Fruit fly (Drosophila melanogaster) whole organism, embryonic: Measurements from ENCODE around the gene pix.

ENCODE experiments used
- Asciz ChIP-seq: fragments of 200-800 bp; sonication (Bioruptor generic); optimal IDR thresholded peaks from 2 replicates; lab custom pipeline; 2017; ENCODE audit warnings: missing biosample characterization, mild to moderate bottlenecking, missing genetic modification characterization, missing genetic modification reagents
- Atf-2 ChIP-seq: fragments of 200-800 bp; sonication (Bioruptor generic); optimal IDR thresholded peaks from 2 replicates; lab custom pipeline; 2016; ENCODE audit warnings: missing biosample characterization, missing genetic modification characterization
- Atf3 ChIP-seq: fragments of 200-800 bp; sonication (Bioruptor generic); optimal IDR thresholded peaks from 3 replicates; lab custom pipeline; 2016; ENCODE audit warnings: missing biosample characterization, missing genetic modification characterization
- B-H2 ChIP-seq: fragments of 200-800 bp; sonication (Bioruptor generic); optimal IDR thresholded peaks from 2 replicates; lab custom pipeline; 2018; ENCODE audit warnings: missing biosample characterization, mild to moderate bottlenecking, missing genetic modification characterization
- CG10431 ChIP-seq: fragments of 200-800 bp; sonication (Bioruptor generic); optimal IDR thresholded peaks from 3 replicates; lab custom pipeline; 2018; ENCODE audit warnings: missing biosample characterization, mild to moderate bottlenecking, missing genetic modification characterization
- CG10462 ChIP-seq: fragments of 200-800 bp; sonication (Bioruptor generic); optimal IDR thresholded peaks from 2 replicates; lab custom pipeline; 2016; ENCODE audit warnings: missing biosample characterization, missing genetic modification characterization
- CG12071 ChIP-seq: fragments of 200-800 bp; sonication (Bioruptor generic); optimal IDR thresholded peaks from 3 replicates; lab custom pipeline; 2018; ENCODE audit warnings: missing biosample characterization, mild to moderate bottlenecking, missing genetic modification characterization
- CG12104 ChIP-seq: fragments of 200-800 bp; sonication (Bioruptor generic); optimal IDR thresholded peaks from 3 replicates; lab custom pipeline; 2016; ENCODE audit warnings: missing biosample characterization, missing genetic modification characterization
- CG12236 ChIP-seq: fragments of 200-800 bp; sonication (Bioruptor generic); optimal IDR thresholded peaks from 2 replicates; lab custom pipeline; 2016; ENCODE audit warnings: missing biosample characterization, missing genetic modification characterization
- CG1233 ChIP-seq: fragments of 200-800 bp; sonication (Bioruptor generic); optimal IDR thresholded peaks from 4 replicates; lab custom pipeline; 2018; ENCODE audit warnings: missing biosample characterization, mild to moderate bottlenecking, missing genetic modification characterization
- CG12942 ChIP-seq: fragments of 200-800 bp; sonication (Bioruptor generic); optimal IDR thresholded peaks from 3 replicates; lab custom pipeline; 2016; ENCODE audit warnings: missing biosample characterization, missing genetic modification characterization
- CG13775 ChIP-seq: fragments of 200-800 bp; sonication (Bioruptor generic); optimal IDR thresholded peaks from 3 replicates; lab custom pipeline; 2017; ENCODE audit warnings: missing biosample characterization, mild to moderate bottlenecking, missing genetic modification characterization
- CG14050 ChIP-seq: fragments of 200-800 bp; sonication (Bioruptor generic); IDR thresholded peaks from 3 replicates; pipeline ENCODE4 v1.3.6; 2022; ENCODE audit warnings: missing biosample characterization, missing genetic modification characterization
- CG14441 ChIP-seq: fragments of 200-800 bp; sonication (Bioruptor generic); IDR thresholded peaks from 2 replicates; pipeline ENCODE4 v1.3.6; 2022; ENCODE audit warnings: missing biosample characterization, missing genetic modification characterization
- CG17328 ChIP-seq: fragments of 200-800 bp; sonication (Bioruptor generic); IDR thresholded peaks from 2 replicates; pipeline ENCODE4 v1.3.6; 2022; ENCODE audit warnings: missing biosample characterization, missing genetic modification characterization
- CG2120 ChIP-seq: fragments of 200-800 bp; sonication (Bioruptor generic); optimal IDR thresholded peaks from 3 replicates; lab custom pipeline; 2016; ENCODE audit warnings: missing biosample characterization, missing genetic modification characterization
- CG30020 ChIP-seq: fragments of 200-800 bp; optimal IDR thresholded peaks from 2 replicates; lab custom pipeline; 2019; ENCODE audit warnings: missing biosample characterization, mild to moderate bottlenecking, missing genetic modification characterization, moderate library complexity
- CG32767 ChIP-seq: fragments of 200-800 bp; sonication (Bioruptor generic); IDR thresholded peaks from 2 replicates; pipeline ENCODE4 v1.3.6; 2022; ENCODE audit warnings: missing biosample characterization, missing genetic modification characterization
- CG33213 ChIP-seq: fragments of 200-800 bp; sonication (Bioruptor generic); optimal IDR thresholded peaks from 3 replicates; lab custom pipeline; 2016; ENCODE audit warnings: missing biosample characterization, missing genetic modification characterization
- CG4707 ChIP-seq: fragments of 200-800 bp; sonication (Bioruptor generic); optimal IDR thresholded peaks from 2 replicates; lab custom pipeline; 2018; ENCODE audit warnings: missing biosample characterization, mild to moderate bottlenecking, missing genetic modification characterization, moderate library complexity
- CG4820 ChIP-seq: fragments of 200-800 bp; sonication (Bioruptor generic); optimal IDR thresholded peaks from 3 replicates; lab custom pipeline; 2016; ENCODE audit warnings: missing biosample characterization, missing genetic modification characterization
- CG5180 ChIP-seq: fragments of 200-800 bp; sonication (Bioruptor generic); optimal IDR thresholded peaks from 3 replicates; lab custom pipeline; 2017; ENCODE audit warnings: missing biosample characterization, missing genetic modification characterization, mild to moderate bottlenecking, moderate library complexity, missing genetic modification reagents
- CG6654 ChIP-seq: fragments of 200-800 bp; sonication (Bioruptor generic); optimal IDR thresholded peaks from 2 replicates; lab custom pipeline; 2017; ENCODE audit warnings: missing biosample characterization, mild to moderate bottlenecking, missing genetic modification characterization
- CG7786 ChIP-seq: fragments of 200-800 bp; sonication (Bioruptor generic); optimal IDR thresholded peaks from 2 replicates; lab custom pipeline; 2016; ENCODE audit warnings: missing biosample characterization, missing genetic modification characterization
- CG8359 ChIP-seq: fragments of 200-800 bp; sonication (Bioruptor generic); optimal IDR thresholded peaks from 2 replicates; lab custom pipeline; 2017; ENCODE audit warnings: missing biosample characterization, mild to moderate bottlenecking, missing genetic modification characterization, borderline replicate concordance
- CG8944 ChIP-seq: fragments of 200-800 bp; sonication (Bioruptor generic); optimal IDR thresholded peaks from 3 replicates; lab custom pipeline; 2016; ENCODE audit warnings: missing biosample characterization, missing genetic modification characterization
- CG9609 ChIP-seq: fragments of 200-800 bp; sonication (Bioruptor generic); optimal IDR thresholded peaks from 3 replicates; lab custom pipeline; 2016; ENCODE audit warnings: missing biosample characterization, missing genetic modification characterization
- CTCF ChIP-seq: fragments of 200-800 bp; sonication (Bioruptor generic); optimal IDR thresholded peaks from 2 replicates; lab custom pipeline; 2017; ENCODE audit warnings: missing biosample characterization, mild to moderate bottlenecking, missing genetic modification characterization, moderate library complexity
- Dek ChIP-seq: fragments of 200-800 bp; sonication (Bioruptor generic); optimal IDR thresholded peaks from 3 replicates; lab custom pipeline; 2019; ENCODE audit warnings: missing biosample characterization, mild to moderate bottlenecking, missing genetic modification characterization, moderate library complexity
- Dfd ChIP-seq, 2 experiments: fragments of >200 bp; optimal IDR thresholded peaks; 2 replicates each; lab custom pipeline; 2017; ENCODE audit warnings: missing biosample characterization in 2 of 2, missing genetic modification characterization in 2 of 2
- Drgx ChIP-seq: fragments of 200-800 bp; sonication (Bioruptor generic); IDR thresholded peaks from 2 replicates; pipeline ENCODE4 v1.3.6; 2022; ENCODE audit warnings: missing biosample characterization, missing genetic modification characterization
- E2f1 ChIP-seq: fragments of 200-800 bp; sonication (Bioruptor generic); IDR thresholded peaks from 2 replicates; pipeline ENCODE4 v1.3.6; 2022; ENCODE audit warnings: missing biosample characterization, missing genetic modification characterization
- Ets65A ChIP-seq: fragments of 200-800 bp; sonication (Bioruptor generic); peaks from one replicate; lab custom pipeline; 2016; ENCODE audit warnings: missing biosample characterization, missing genetic modification characterization
- H2.0 ChIP-seq: fragments of 200-800 bp; sonication (Bioruptor generic); IDR thresholded peaks from 2 replicates; pipeline ENCODE4 v1.3.6; 2022; ENCODE audit warnings: missing biosample characterization, missing genetic modification characterization
- Hmx ChIP-seq: fragments of 200-800 bp; sonication (Bioruptor generic); optimal IDR thresholded peaks from 2 replicates; lab custom pipeline; 2016; ENCODE audit warnings: missing biosample characterization, missing genetic modification characterization
- Hr51 ChIP-seq, 2 experiments: fragments of 200-800 bp; sonication (Bioruptor generic); optimal IDR thresholded peaks; 2 replicates in 1 of 2; 3 replicates in 1 of 2; lab custom pipeline; 2016 to 2018; ENCODE audit warnings: missing biosample characterization in 2 of 2, missing genetic modification characterization in 2 of 2, mild to moderate bottlenecking in 1 of 2, moderate library complexity in 1 of 2
- Jarid2 ChIP-seq: fragments of 200-800 bp; sonication (Bioruptor generic); optimal IDR thresholded peaks from 3 replicates; lab custom pipeline; 2017; ENCODE audit warnings: mild to moderate bottlenecking, missing biosample characterization, missing genetic modification reagents, missing genetic modification characterization
- NC2β ChIP-seq: fragments of 200-800 bp; sonication (Bioruptor generic); optimal IDR thresholded peaks from 2 replicates; lab custom pipeline; 2016; ENCODE audit warnings: missing biosample characterization, missing genetic modification characterization
- NK7.1 ChIP-seq: fragments of 200-800 bp; sonication (Bioruptor generic); optimal IDR thresholded peaks from 3 replicates; lab custom pipeline; 2016; ENCODE audit warnings: missing biosample characterization, missing genetic modification characterization
- Rfx ChIP-seq: fragments of 200-800 bp; sonication (Bioruptor generic); IDR thresholded peaks from 2 replicates; pipeline ENCODE4 v1.3.6; 2022; ENCODE audit warnings: missing biosample characterization, missing genetic modification characterization
- Spps ChIP-seq: fragments of 200-800 bp; sonication (Bioruptor generic); optimal IDR thresholded peaks from 2 replicates; lab custom pipeline; 2018; ENCODE audit warnings: missing biosample characterization, mild to moderate bottlenecking, missing genetic modification characterization
- al ChIP-seq: fragments of 200-800 bp; sonication (Bioruptor generic); IDR thresholded peaks from 2 replicates; pipeline ENCODE4 v1.3.6; 2022; ENCODE audit warnings: missing biosample characterization, missing genetic modification characterization
- aop ChIP-seq: fragments of 200-800 bp; sonication (Bioruptor generic); IDR thresholded peaks from 2 replicates; pipeline ENCODE4 v1.3.6; 2022; ENCODE audit warnings: missing biosample characterization, missing genetic modification characterization
- ci ChIP-seq: fragments of 200-800 bp; sonication (Bioruptor generic); IDR thresholded peaks from 3 replicates; pipeline ENCODE4 v1.3.6; 2022; ENCODE audit warnings: missing biosample characterization, missing genetic modification characterization
- dysf ChIP-seq: fragments of 200-800 bp; sonication (Bioruptor generic); IDR thresholded peaks from 3 replicates; pipeline ENCODE4 v1.3.6; 2022; ENCODE audit warnings: missing biosample characterization, missing genetic modification characterization
- fd3F ChIP-seq: fragments of 200-800 bp; sonication (Bioruptor generic); optimal IDR thresholded peaks from 2 replicates; lab custom pipeline; 2018; ENCODE audit warnings: missing biosample characterization, mild to moderate bottlenecking, missing genetic modification characterization, moderate library complexity
- fu2 ChIP-seq: fragments of 200-800 bp; sonication (Bioruptor generic); optimal IDR thresholded peaks from 2 replicates; lab custom pipeline; 2016; ENCODE audit warnings: missing biosample characterization, missing genetic modification characterization
- gem ChIP-seq: fragments of 200-800 bp; sonication (Bioruptor generic); optimal IDR thresholded peaks from 2 replicates; lab custom pipeline; 2019; ENCODE audit warnings: missing biosample characterization, mild to moderate bottlenecking, missing genetic modification characterization, moderate library complexity
- hkb ChIP-seq, 2 experiments: fragments of 200-800 bp in 1 of 2; fragments of >200 bp in 1 of 2; sonication (Bioruptor generic) in 1 of 2; IDR thresholded peaks in 1 of 2; optimal IDR thresholded peaks in 1 of 2; 2 replicates each; pipeline versions ENCODE4 v1.3.6 to Lab custom; 2017 to 2022; ENCODE audit warnings: missing biosample characterization in 1 of 2, missing genetic modification characterization in 1 of 2
- jing ChIP-seq: fragments of 200-800 bp; sonication (Bioruptor generic); optimal IDR thresholded peaks from 2 replicates; lab custom pipeline; 2018; ENCODE audit warnings: missing biosample characterization, mild to moderate bottlenecking, missing genetic modification characterization
- ken ChIP-seq: fragments of 200-800 bp; sonication (Bioruptor generic); IDR thresholded peaks from 3 replicates; pipeline ENCODE4 v1.3.6; 2022; ENCODE audit warnings: missing biosample characterization, missing genetic modification characterization
- odd ChIP-seq: fragments of 200-800 bp; sonication (Bioruptor generic); optimal IDR thresholded peaks from 2 replicates; lab custom pipeline; 2017; ENCODE audit warnings: missing biosample characterization, mild to moderate bottlenecking, missing genetic modification characterization
- sima ChIP-seq: fragments of 200-800 bp; sonication (Bioruptor generic); optimal IDR thresholded peaks from 2 replicates; lab custom pipeline; 2016; ENCODE audit warnings: missing biosample characterization, missing genetic modification characterization

Gene pix

dm6 chr3L:8929527-8929926 lies 45.0 kb downstream of the pix start (continued):
- TF ChIP-seq Rfx (GFP tag; lab: Robert Waterston, UW) (no peak), ci (GFP tag; lab: Robert Waterston, UW) (no peak), CG12236 (GFP tag; lab: Kevin White, UChicago) (no peak), CG5180 (GFP tag; lab: Kevin White, UChicago) (no peak), gem (peak; percentile 19), dysf (GFP tag; lab: Robert Waterston, UW) (peak; percentile 56; the same call in 1 of the 3 replicates), odd (GFP tag; lab: Kevin White, UChicago) (no peak), CG12942 (GFP tag; lab: Kevin White, UChicago) (no peak), Dek (tag; lab: Kevin White, UChicago) (no peak), CG10462 (GFP tag; lab: Kevin White, UChicago) (no peak), CG13775 (GFP tag; lab: Kevin White, UChicago) (no peak), CG4707 (GFP tag; lab: Kevin White, UChicago) (no peak), Hr51 (GFP tag; optimal IDR thresholded peaks at IDR 0.05; lab: Kevin White, UChicago) (peak in 1 of 2 experiments; percentile 44), Ets65A (peak; percentile 51), CG10431 (no peak), fd3F (GFP tag; lab: Kevin White, UChicago) (no peak), ken (GFP tag; lab: Robert Waterston, UW) (no peak), jing (GFP tag; lab: Kevin White, UChicago) (no peak), fu2 (no peak), sima (no peak), NC2β (no peak), CG6654 (GFP tag; lab: Kevin White, UChicago) (no peak), Dfd (GFP tag; optimal IDR thresholded peaks at IDR 0.05; lab: Kevin White, UChicago) (no peak), CG1233 (GFP tag; lab: Kevin White, UChicago) (no peak), CG12104 (GFP tag; lab: Kevin White, UChicago) (no peak), CG8944 (GFP tag; lab: Kevin White, UChicago) (no peak), CG17328 (GFP tag; lab: Robert Waterston, UW) (no peak), B-H2 (GFP tag; lab: Kevin White, UChicago) (no peak), NK7.1 (GFP tag; lab: Kevin White, UChicago) (no peak), Asciz (GFP tag; lab: Kevin White, UChicago) (no peak), Drgx (GFP tag; lab: Robert Waterston, UW) (peak; percentile 28; the same call in 1 of the 2 replicates), E2f1 (GFP tag; lab: Robert Waterston, UW) (no peak), CG14441 (GFP tag; lab: Robert Waterston, UW) (peak; percentile 40; the same call in 1 of the 2 replicates)

dm6 chr3L:8925679-8926078 lies 48.9 kb downstream of the pix start:
- TF ChIP-seq CG12071: no peak
- TF ChIP-seq Jarid2: peak; percentile 7
- TF ChIP-seq CG14050: no peak
- TF ChIP-seq ken (GFP tag; lab: Robert Waterston, UW): peak; percentile 59
- TF ChIP-seq CG2120: no peak
- no peak for TF ChIP-seq dysf (GFP tag; lab: Robert Waterston, UW)
- TF ChIP-seq CG4820 (GFP tag; lab: Kevin White, UChicago): no peak
- no peak for TF ChIP-seq CTCF
- no peak for TF ChIP-seq aop (GFP tag; lab: Robert Waterston, UW)
- no peak for TF ChIP-seq CG9609
- no peak for TF ChIP-seq CG30020 (tag; lab: Kevin White, UChicago)
- no peak for TF ChIP-seq E2f1 (GFP tag; lab: Robert Waterston, UW)
- no peak for TF ChIP-seq CG33213 (GFP tag; lab: Kevin White, UChicago)
- no peak for TF ChIP-seq al (GFP tag; lab: Robert Waterston, UW)
- no peak for TF ChIP-seq hkb (optimal IDR thresholded peaks at IDR 0.05; lab: Kevin White, UChicago)
- peak; percentile 54 for TF ChIP-seq hkb (GFP tag; IDR thresholded peaks at IDR 0.05; lab: Robert Waterston, UW)
- TF ChIP-seq Spps (tag; lab: Kevin White, UChicago): peak; percentile 42
- TF ChIP-seq H2.0: no peak
- no peak for TF ChIP-seq Atf-2 (GFP tag; lab: Kevin White, UChicago)
- no peak for TF ChIP-seq Atf3
- TF ChIP-seq CG7786: no peak
- TF ChIP-seq Hmx: no peak
- TF ChIP-seq CG8359 (GFP tag; lab: Kevin White, UChicago): no peak
- no peak; the same call in 1 of the 2 replicates for TF ChIP-seq CG32767
